Worm (Caenorhabditis elegans) whole organism, late embryonic: ENCODE data around the gene F42A8.1.

Experiments
- ama-1 ChIP-seq: fragments of 150-350 bp; optimal IDR thresholded peaks from 2 replicates; lab custom pipeline; 2014
- ceh-45 ChIP-seq: fragments of 200-800 bp; sonication (Bioruptor generic); IDR thresholded peaks from 2 replicates; pipeline ENCODE4 v1.3.6; 2022; ENCODE audit warnings: missing genetic modification reagents, missing genetic modification characterization, missing compliant biosample characterization
- dmd-4 ChIP-seq: sonication (generic microtip); optimal IDR thresholded peaks from 2 replicates; lab custom pipeline; 2016; ENCODE audit warnings: borderline replicate concordance, missing genetic modification characterization, missing compliant biosample characterization
- pha-4 ChIP-seq: fragments of 150-350 bp; optimal IDR thresholded peaks from 2 replicates; lab custom pipeline; 2018; ENCODE audit warnings: missing biosample characterization, missing genetic modification reagents, missing genetic modification characterization
- pqm-1 ChIP-seq: sonication (generic microtip); optimal IDR thresholded peaks from 2 replicates; lab custom pipeline; 2016; ENCODE audit warnings: missing genetic modification characterization, missing compliant biosample characterization
- sdc-2 ChIP-seq: sonication (generic microtip); optimal IDR thresholded peaks from 2 replicates; lab custom pipeline; 2016; ENCODE audit warnings: missing genotype, missing genetic modification characterization, missing compliant biosample characterization
- unc-86 ChIP-seq: sonication (generic microtip); optimal IDR thresholded peaks from 2 replicates; lab custom pipeline; 2016; ENCODE audit warnings: missing genetic modification characterization, missing compliant biosample characterization
- ztf-16 ChIP-seq: sonication (generic microtip); optimal IDR thresholded peaks from 2 replicates; lab custom pipeline; 2017; ENCODE audit warnings: missing genetic modification characterization, missing compliant biosample characterization

- TF ChIP-seq unc-86 (tag; lab: Kevin White, UChicago) (no peak), pha-4 (tag; lab: Kevin White, UChicago) (no peak), ama-1 (no peak), sdc-2 (no peak), pqm-1 (tag; lab: Kevin White, UChicago) (no peak), ztf-16 (tag; lab: Kevin White, UChicago) (no peak), dmd-4 (no peak), ceh-45 (GFP tag; lab: Robert Waterston, UW) (no peak)
These were observed 45.3 kb downstream of the F42A8.1 start for ce11 chrII:9301065-9301464.
